Fruit fly (Drosophila melanogaster) whole organism, embryonic: ENCODE measurements around the gene RpL24.
A peak's percentile ranks its signal among the peaks of the same experiment; 100 is the strongest.

Experiments used
- CG11696 ChIP-seq: fragments of 200-800 bp; sonication (Bioruptor generic); IDR thresholded peaks from 2 replicates; pipeline ENCODE4 v1.3.6; 2022; ENCODE audit warnings: missing biosample characterization, missing genetic modification characterization
- CG1647 ChIP-seq: fragments of 200-800 bp; sonication (Bioruptor generic); optimal IDR thresholded peaks from 3 replicates; lab custom pipeline; 2016; ENCODE audit warnings: missing biosample characterization, missing genetic modification characterization
- CG17829 ChIP-seq: fragments of 200-800 bp; optimal IDR thresholded peaks from 2 replicates; lab custom pipeline; 2019; ENCODE audit warnings: missing biosample characterization, mild to moderate bottlenecking, missing genetic modification characterization, moderate library complexity
- CG3163 ChIP-seq: fragments of 200-800 bp; sonication (Bioruptor generic); optimal IDR thresholded peaks from 3 replicates; lab custom pipeline; 2016; ENCODE audit warnings: missing biosample characterization, missing genetic modification characterization
- CG8281 ChIP-seq: fragments of 200-800 bp; sonication (Bioruptor generic); optimal IDR thresholded peaks from 2 replicates; lab custom pipeline; 2018; ENCODE audit warnings: missing biosample characterization, mild to moderate bottlenecking, missing genetic modification characterization, moderate library complexity
- Usf ChIP-seq: fragments of 200-800 bp; sonication (Bioruptor generic); optimal IDR thresholded peaks from 2 replicates; lab custom pipeline; 2017; ENCODE audit warnings: missing genotype, missing biosample characterization, missing genetic modification characterization
- abd-A ChIP-seq: fragments of 200-800 bp; sonication (Bioruptor generic); optimal IDR thresholded peaks from 3 replicates; lab custom pipeline; 2019; ENCODE audit warnings: missing biosample characterization, mild to moderate bottlenecking, missing genetic modification characterization, moderate library complexity
- pnt ChIP-seq: fragments of 200-800 bp; sonication (Bioruptor generic); optimal IDR thresholded peaks from 3 replicates; lab custom pipeline; 2016; ENCODE audit warnings: missing biosample characterization, missing genetic modification characterization
- ranshi ChIP-seq: fragments of 200-800 bp; sonication (Bioruptor generic); IDR thresholded peaks from 2 replicates; pipeline ENCODE4 v1.3.6; 2022; ENCODE audit warnings: missing biosample characterization, missing genetic modification characterization
- shn ChIP-seq: fragments of 200-800 bp; sonication (Bioruptor generic); optimal IDR thresholded peaks from 3 replicates; lab custom pipeline; 2016; ENCODE audit warnings: missing biosample characterization, missing genetic modification characterization

DNA sequence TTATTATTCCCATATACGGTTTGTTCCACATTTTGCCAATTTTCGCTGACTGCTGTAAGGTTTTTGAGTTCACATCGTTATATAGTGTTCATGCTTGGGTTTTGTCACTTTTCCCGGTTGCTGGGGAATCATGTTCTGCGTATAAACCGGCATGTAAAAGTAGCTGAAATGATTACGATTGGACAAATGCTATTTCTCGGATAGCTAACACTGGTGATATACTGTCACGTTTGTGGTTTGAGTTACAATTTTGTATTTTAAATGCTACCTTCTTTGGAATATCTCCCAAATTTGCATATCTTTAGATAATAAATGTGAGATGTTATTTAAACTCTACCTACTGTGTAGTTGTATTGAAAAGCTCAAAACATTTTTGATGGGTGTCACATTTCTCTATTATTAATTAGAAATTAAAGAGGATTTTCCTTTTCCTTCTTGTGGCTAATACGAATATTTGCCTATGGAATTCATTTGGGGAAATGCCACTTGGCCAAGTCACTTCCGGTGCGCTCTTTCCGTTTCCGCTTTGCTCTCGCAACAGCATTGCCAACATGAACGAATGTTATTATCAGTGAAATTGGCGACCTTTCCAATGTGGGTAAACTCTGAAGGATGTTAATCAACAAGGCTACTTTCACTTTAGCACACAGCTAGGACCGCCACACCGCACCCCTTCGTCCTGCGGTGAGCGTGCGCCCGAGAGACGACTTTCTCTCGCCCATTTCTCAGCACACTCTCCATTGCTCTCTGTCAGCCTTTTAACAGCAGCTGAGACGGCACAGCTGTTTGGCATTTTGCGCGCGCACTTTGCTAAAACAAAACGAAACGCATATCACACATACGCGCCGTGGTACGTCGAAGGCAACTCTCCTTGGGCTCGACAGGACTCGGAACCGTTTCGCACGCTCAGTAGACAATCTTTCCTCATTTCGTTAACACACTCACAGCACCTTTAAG is 19.9 kb upstream of the RpL24 start, which contains the start of the genes CG16956, CG42784 and CG43850:
- TF ChIP-seq abd-A (tag; lab: Kevin White, UChicago) (no peak), Usf (GFP tag; lab: Kevin White, UChicago) (no peak), CG17829 (no peak), CG8281 (tag; lab: Kevin White, UChicago) (peak; percentile 11), pnt (no peak), CG3163 (GFP tag; lab: Kevin White, UChicago) (no peak), CG11696 (GFP tag; lab: Robert Waterston, UW) (0 out of 2 replicates have a peak, but pooled peaks have one; percentile 20), shn (GFP tag; lab: Kevin White, UChicago) (no peak), ranshi (GFP tag; lab: Robert Waterston, UW) (no peak), CG1647 (GFP tag; lab: Kevin White, UChicago) (no peak)
